Worm (Caenorhabditis elegans) whole organism, L2 larva: ENCODE measurements around the gene T24D5.4.

Source experiments
- C34F6.9 ChIP-seq: fragments of 150-350 bp; optimal IDR thresholded peaks from 2 replicates; lab custom pipeline; 2014; ENCODE audit warnings: missing biosample characterization, missing genetic modification characterization
- F13H6.1 ChIP-seq: sonication (generic microtip); optimal IDR thresholded peaks from 2 replicates; lab custom pipeline; 2016; ENCODE audit warnings: missing genetic modification characterization, missing compliant biosample characterization
- R02D3.7 ChIP-seq: fragments of 150-350 bp; optimal IDR thresholded peaks from 2 replicates; lab custom pipeline; 2014; ENCODE audit warnings: missing biosample characterization, missing genetic modification characterization
- Y55F3AM.14 ChIP-seq: fragments of 200-800 bp; sonication (Bioruptor generic); optimal IDR thresholded peaks from 2 replicates; lab custom pipeline; 2018; ENCODE audit warnings: mild to moderate bottlenecking, missing genetic modification characterization, missing compliant biosample characterization
- ZK546.5 ChIP-seq: sonication (generic microtip); optimal IDR thresholded peaks from 2 replicates; lab custom pipeline; 2017; ENCODE audit warnings: missing biosample characterization, missing genetic modification characterization
- alr-1 ChIP-seq: fragments of 150-350 bp; optimal IDR thresholded peaks from 2 replicates; lab custom pipeline; 2014; ENCODE audit warnings: missing biosample characterization, missing genetic modification characterization
- aly-2 ChIP-seq: fragments of 150-350 bp; optimal IDR thresholded peaks from 2 replicates; lab custom pipeline; 2014; ENCODE audit warnings: missing biosample characterization, missing genetic modification characterization
- ama-1 ChIP-seq: fragments of 150-350 bp; optimal IDR thresholded peaks from 2 replicates; lab custom pipeline; 2018; ENCODE audit warnings: inconsistent platforms
- blmp-1 ChIP-seq: sonication (generic microtip); optimal IDR thresholded peaks from 2 replicates; lab custom pipeline; 2017; ENCODE audit warnings: missing genetic modification characterization, mild to moderate bottlenecking, missing compliant biosample characterization, antibody characterized with exemption, moderate library complexity; ENCODE audit not compliant: insufficient read depth
- ceh-16 ChIP-seq: fragments of 150-350 bp; optimal IDR thresholded peaks from 2 replicates; lab custom pipeline; 2014; ENCODE audit warnings: missing biosample characterization, missing genetic modification characterization
- ceh-82 ChIP-seq: fragments of 150-350 bp; optimal IDR thresholded peaks from 2 replicates; lab custom pipeline; 2014; ENCODE audit warnings: missing biosample characterization, missing genetic modification characterization
- crh-2 ChIP-seq: sonication (generic microtip); optimal IDR thresholded peaks from 2 replicates; lab custom pipeline; 2017; ENCODE audit warnings: missing biosample characterization, missing genetic modification characterization
- dmd-4 ChIP-seq: sonication (generic microtip); optimal IDR thresholded peaks from 2 replicates; lab custom pipeline; 2017; ENCODE audit warnings: missing biosample characterization, missing genetic modification characterization
- elt-3 ChIP-seq: sonication (generic microtip); optimal IDR thresholded peaks from 2 replicates; lab custom pipeline; 2017; ENCODE audit warnings: missing biosample characterization, missing genetic modification characterization
- fos-1 ChIP-seq: fragments of 150-350 bp; optimal IDR thresholded peaks from 2 replicates; lab custom pipeline; 2014; ENCODE audit warnings: missing biosample characterization, missing genetic modification characterization
- lin-13 ChIP-seq: fragments of 150-350 bp; optimal IDR thresholded peaks from 2 replicates; lab custom pipeline; 2014; ENCODE audit warnings: missing biosample characterization, missing genetic modification reagents, missing genetic modification characterization
- lin-39 ChIP-seq: fragments of 150-350 bp; optimal IDR thresholded peaks from 2 replicates; lab custom pipeline; 2014; ENCODE audit warnings: missing biosample characterization, missing genetic modification reagents, missing genetic modification characterization
- lsy-2 ChIP-seq, 2 experiments: fragments of 150-350 bp in 1 of 2; sonication (generic microtip) in 1 of 2; optimal IDR thresholded peaks; 2 replicates each; lab custom pipeline; 2014 to 2017; ENCODE audit warnings: missing biosample characterization in 2 of 2, missing genetic modification characterization in 2 of 2
- mab-5 ChIP-seq: fragments of 150-350 bp; optimal IDR thresholded peaks from 2 replicates; lab custom pipeline; 2014; ENCODE audit warnings: missing biosample characterization, missing genetic modification characterization
- mbf-1 ChIP-seq: sonication (generic microtip); optimal IDR thresholded peaks from 2 replicates; lab custom pipeline; 2017; ENCODE audit warnings: missing biosample characterization, missing genetic modification characterization
- mdl-1 ChIP-seq, 2 experiments: fragments of 150-350 bp in 1 of 2; sonication (generic microtip) in 1 of 2; optimal IDR thresholded peaks; 2 replicates each; lab custom pipeline; 2017; ENCODE audit warnings: missing biosample characterization in 2 of 2, missing genetic modification characterization in 2 of 2
- nhr-10 ChIP-seq: sonication (generic microtip); optimal IDR thresholded peaks from 2 replicates; lab custom pipeline; 2017; ENCODE audit warnings: missing biosample characterization, missing genetic modification characterization
- nhr-11 ChIP-seq: fragments of 150-350 bp; optimal IDR thresholded peaks from 2 replicates; lab custom pipeline; 2014; ENCODE audit warnings: missing biosample characterization, missing genetic modification characterization
- nhr-12 ChIP-seq: fragments of 150-350 bp; optimal IDR thresholded peaks from 2 replicates; lab custom pipeline; 2014; ENCODE audit warnings: missing biosample characterization, missing genetic modification characterization
- nhr-23 ChIP-seq: fragments of 150-350 bp; optimal IDR thresholded peaks from 2 replicates; lab custom pipeline; 2014; ENCODE audit warnings: missing biosample characterization, missing genetic modification reagents, missing genetic modification characterization
- nhr-237 ChIP-seq: fragments of 150-350 bp; optimal IDR thresholded peaks from 2 replicates; lab custom pipeline; 2014; ENCODE audit warnings: missing biosample characterization, missing genetic modification characterization
- nhr-25 ChIP-seq: fragments of 150-350 bp; sonication (generic microtip); optimal IDR thresholded peaks from 3 replicates; lab custom pipeline; 2014; ENCODE audit warnings: missing biosample characterization, missing genetic modification characterization
- nhr-6 ChIP-seq: fragments of 150-350 bp; optimal IDR thresholded peaks from 2 replicates; lab custom pipeline; 2014; ENCODE audit warnings: missing biosample characterization, missing genetic modification characterization
- nhr-77 ChIP-seq: fragments of 150-350 bp; optimal IDR thresholded peaks from 2 replicates; lab custom pipeline; 2014; ENCODE audit warnings: missing biosample characterization, missing genetic modification characterization
- peb-1 ChIP-seq: fragments of 150-350 bp; optimal IDR thresholded peaks from 2 replicates; lab custom pipeline; 2014; ENCODE audit warnings: missing biosample characterization, missing genetic modification characterization
- sem-4 ChIP-seq: fragments of 150-350 bp; optimal IDR thresholded peaks from 2 replicates; lab custom pipeline; 2014; ENCODE audit warnings: missing biosample characterization, missing genetic modification reagents, missing genetic modification characterization
- skn-1 ChIP-seq: sonication (generic microtip); optimal IDR thresholded peaks from 2 replicates; lab custom pipeline; 2017; ENCODE audit warnings: missing biosample characterization, missing genetic modification characterization
- sma-3 ChIP-seq: sonication (generic microtip); optimal IDR thresholded peaks from 2 replicates; lab custom pipeline; 2016; ENCODE audit warnings: missing genetic modification reagents, missing genetic modification characterization, missing compliant biosample characterization
- sma-9 ChIP-seq, 2 experiments: fragments of 150-350 bp in 1 of 2; sonication (generic microtip) in 1 of 2; optimal IDR thresholded peaks; 2 replicates each; lab custom pipeline; 2014 to 2016; ENCODE audit warnings: missing genetic modification characterization in 2 of 2, mild to moderate bottlenecking in 1 of 2, missing biosample characterization in 1 of 2, missing compliant biosample characterization in 1 of 2, missing genetic modification reagents in 1 of 2, moderate library complexity in 1 of 2
- unc-39 ChIP-seq: fragments of 150-350 bp; optimal IDR thresholded peaks from 2 replicates; lab custom pipeline; 2014; ENCODE audit warnings: missing biosample characterization, missing genetic modification characterization
- unc-55 ChIP-seq: fragments of 150-350 bp; sonication (generic microtip); optimal IDR thresholded peaks from 3 replicates; lab custom pipeline; 2014; ENCODE audit warnings: missing biosample characterization, missing genetic modification reagents, missing genetic modification characterization
- unc-62 ChIP-seq: fragments of 150-350 bp; optimal IDR thresholded peaks from 2 replicates; lab custom pipeline; 2014; ENCODE audit warnings: missing biosample characterization, missing genetic modification reagents, missing genetic modification characterization
- ztf-1 ChIP-seq: fragments of 200-800 bp; sonication (Bioruptor generic); conservative IDR thresholded peaks from 2 replicates; pipeline ENCODE4 v1.3.6; 2022; ENCODE audit warnings: missing genetic modification characterization, missing compliant biosample characterization
- ztf-4 ChIP-seq: fragments of 150-350 bp; optimal IDR thresholded peaks from 2 replicates; lab custom pipeline; 2014; ENCODE audit warnings: missing biosample characterization, missing genetic modification characterization

Gene T24D5.4

DNA sequence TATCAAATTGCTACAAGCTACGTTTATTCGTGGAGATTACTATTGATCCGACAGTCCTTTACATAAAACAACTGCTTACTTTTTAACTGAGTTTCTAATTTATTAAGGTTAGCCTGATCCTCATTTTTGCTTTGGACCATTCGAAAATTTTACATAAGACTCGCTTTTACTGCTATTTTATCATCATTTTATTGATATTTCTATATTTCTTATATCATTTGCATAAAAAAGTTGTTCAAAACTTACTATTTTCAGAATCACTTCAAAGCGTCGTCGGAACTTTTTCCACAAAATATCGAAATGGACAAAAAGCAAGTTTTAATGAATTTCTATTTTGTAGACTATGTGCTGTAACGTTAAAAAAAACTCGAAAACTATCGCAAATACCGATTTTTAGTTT, 22.5 kb upstream of the T24D5.4 start, which contains the start of gene T24D5.1:
T24D5.1 (plus strand) TSS at position 301 of the 400 bp plus-strand sequence.
- TF ChIP-seq peb-1 (tag; lab: Kevin White, UChicago) (no peak), lin-39 (tag; lab: Kevin White, UChicago) (no peak), mdl-1 (tag; optimal IDR thresholded peaks at IDR 0.05; lab: Kevin White, UChicago) (no peak), lsy-2 (tag; optimal IDR thresholded peaks at IDR 0.05; lab: Kevin White, UChicago) (no peak), crh-2 (tag; lab: Kevin White, UChicago) (no peak), sma-9 (GFP tag; optimal IDR thresholded peaks at IDR 0.05; lab: Kevin White, UChicago) (no peak), sma-9 (tag; optimal IDR thresholded peaks at IDR 0.05; lab: Kevin White, UChicago) (no peak), C34F6.9 (no peak), dmd-4 (tag; lab: Kevin White, UChicago) (no peak), nhr-23 (tag; lab: Kevin White, UChicago) (no peak), lin-13 (GFP tag; lab: Kevin White, UChicago) (no peak), mbf-1 (no peak), skn-1 (tag; lab: Kevin White, UChicago) (no peak), nhr-10 (tag; lab: Kevin White, UChicago) (no peak), ama-1 (lab: Kevin White, UChicago) (no peak), unc-39 (tag; lab: Kevin White, UChicago) (no peak)

DNA sequence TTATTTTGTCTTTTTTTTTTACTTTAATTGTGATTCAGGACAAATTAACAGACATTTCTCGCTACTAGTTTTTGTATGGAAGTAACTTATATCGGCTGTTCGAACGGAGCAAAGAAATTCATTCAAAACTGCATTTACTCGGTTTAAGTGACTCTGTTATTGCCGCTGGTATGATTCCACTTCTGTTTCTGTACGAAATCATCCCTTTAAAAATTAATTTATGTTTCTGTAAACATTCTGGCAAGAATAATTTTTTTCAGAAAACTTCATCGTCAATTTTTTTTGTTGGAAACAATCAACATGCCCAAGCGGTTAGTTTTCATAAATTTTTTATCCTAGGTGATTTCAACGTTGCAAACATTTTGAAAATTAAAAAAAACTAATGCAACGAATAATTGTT, 17.2 kb upstream of the T24D5.4 start, which contains the start of gene T24D5.3:
T24D5.3 (plus strand) TSS at position 301 of the 400 bp plus-strand sequence.
- TF ChIP-seq sma-9 (GFP tag; optimal IDR thresholded peaks at IDR 0.05; lab: Kevin White, UChicago) (no peak), sma-9 (tag; optimal IDR thresholded peaks at IDR 0.05; lab: Kevin White, UChicago) (no peak), sma-3 (GFP tag; lab: Kevin White, UChicago) (no peak), ceh-16 (tag; lab: Kevin White, UChicago) (no peak), aly-2 (tag; lab: Kevin White, UChicago) (no peak), lsy-2 (tag; optimal IDR thresholded peaks at IDR 0.05; lab: Kevin White, UChicago) (no peak), nhr-25 (tag; lab: Kevin White, UChicago) (no peak), ztf-1 (no peak), nhr-12 (tag; lab: Kevin White, UChicago) (no peak), nhr-6 (tag; lab: Kevin White, UChicago) (no peak), dmd-4 (tag; lab: Kevin White, UChicago) (no peak), mbf-1 (no peak), F13H6.1 (no peak), crh-2 (tag; lab: Kevin White, UChicago) (no peak), mab-5 (tag; lab: Kevin White, UChicago) (no peak)

DNA sequence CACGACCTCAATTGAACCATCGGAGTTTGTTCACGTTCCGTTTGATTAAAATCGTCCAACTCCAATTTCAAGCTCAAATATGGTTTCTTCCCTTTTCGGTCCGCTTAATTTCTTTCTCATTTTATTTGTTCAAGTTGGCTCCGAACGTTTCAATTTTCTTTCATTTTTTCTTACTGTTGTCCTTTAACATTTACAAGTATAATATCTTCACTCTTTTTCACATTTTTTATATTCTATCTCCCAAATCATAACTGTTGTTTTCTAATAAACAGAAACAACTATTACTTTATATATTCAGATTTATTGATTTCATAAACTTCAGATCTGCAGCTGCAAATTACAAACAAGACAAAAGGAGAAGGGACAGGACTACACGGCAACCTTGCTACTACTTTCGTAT, 13.5 kb upstream of the T24D5.4 start:
- TF ChIP-seq unc-55 (GFP tag; lab: Kevin White, UChicago) = no peak
- TF ChIP-seq nhr-11 (tag; lab: Kevin White, UChicago) = no peak
- TF ChIP-seq fos-1 = no peak
- no peak for TF ChIP-seq lsy-2 (tag; optimal IDR thresholded peaks at IDR 0.05; lab: Kevin White, UChicago)
- no peak for TF ChIP-seq mab-5 (tag; lab: Kevin White, UChicago)
- TF ChIP-seq nhr-77 (tag; lab: Kevin White, UChicago) = no peak
- no peak for TF ChIP-seq Y55F3AM.14
- TF ChIP-seq ztf-4 (tag; lab: Kevin White, UChicago) = no peak
- TF ChIP-seq skn-1 (tag; lab: Kevin White, UChicago) = no peak

DNA sequence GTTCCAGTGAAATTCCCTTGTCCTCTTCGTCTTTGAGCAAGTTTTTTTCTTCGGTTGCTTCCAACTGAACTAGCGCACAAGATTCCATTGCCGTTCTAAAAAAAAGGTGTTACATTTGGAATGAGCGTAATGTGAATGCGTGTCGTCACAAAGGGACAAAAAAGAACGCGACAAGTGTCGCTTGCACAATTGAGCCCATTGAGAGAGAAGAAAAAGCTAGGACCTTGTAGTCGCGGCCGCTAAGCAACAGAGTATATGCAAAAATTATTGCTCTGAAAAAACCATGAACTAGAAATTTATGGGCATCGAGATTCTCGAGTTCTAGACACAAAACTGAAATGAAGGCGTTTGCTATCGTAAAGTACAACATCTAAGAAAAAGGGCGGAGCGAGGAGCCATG, 10.6 kb upstream of the T24D5.4 start, which contains the start of gene T24D5.2:
T24D5.2 (minus strand) TSS at position 101 of the 400 bp plus-strand sequence.
- TF ChIP-seq mab-5 (tag; lab: Kevin White, UChicago) (no peak), nhr-237 (tag; lab: Kevin White, UChicago) (no peak)

DNA sequence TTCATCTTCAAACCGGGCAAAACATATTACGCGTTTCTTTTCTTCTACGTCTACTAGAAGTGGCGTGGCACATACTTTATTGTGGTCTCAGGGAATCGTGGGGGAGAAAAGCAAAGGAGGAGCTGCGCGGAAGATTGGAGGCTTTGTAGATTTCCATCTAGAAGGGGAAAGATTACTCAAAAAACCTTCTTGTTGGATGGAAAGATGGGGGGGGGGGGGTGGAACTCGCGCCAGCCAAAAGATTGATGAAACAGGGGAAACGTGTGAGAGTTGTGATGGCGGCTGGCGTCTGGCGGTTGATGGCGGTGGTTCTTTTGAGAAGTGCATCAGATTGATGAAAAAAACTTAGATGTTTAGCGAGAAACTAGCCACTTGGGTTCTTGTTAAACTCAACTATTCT, 7.5 kb upstream of the T24D5.4 start:
- TF ChIP-seq nhr-12 (tag; lab: Kevin White, UChicago) = no peak
- TF ChIP-seq unc-55 (GFP tag; lab: Kevin White, UChicago) = peak; percentile 53
- TF ChIP-seq ceh-82 = no peak

DNA sequence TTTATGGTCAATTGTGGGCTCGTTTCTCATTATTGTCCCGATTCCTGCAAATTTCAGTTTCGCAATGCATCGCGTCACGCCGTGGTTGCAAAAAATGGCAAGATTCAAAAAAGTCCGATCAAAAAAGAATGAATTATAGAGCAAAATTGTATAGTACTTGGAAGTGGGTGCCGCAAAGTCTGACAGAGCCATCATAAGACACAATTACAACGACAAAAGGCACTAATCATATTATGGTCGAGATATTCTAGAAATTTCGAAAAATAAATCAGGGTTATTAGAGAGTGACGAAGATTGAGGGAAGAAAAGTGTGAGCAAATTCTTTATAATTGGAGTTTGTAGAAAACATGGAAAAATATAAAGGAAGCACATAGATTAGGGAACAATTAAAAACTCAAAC, 1.8 kb upstream of the T24D5.4 start:
- TF ChIP-seq nhr-6 (tag; lab: Kevin White, UChicago) (no peak), fos-1 (no peak), alr-1 (tag; lab: Kevin White, UChicago) (no peak), sem-4 (tag; lab: Kevin White, UChicago) (no peak), Y55F3AM.14 (no peak), peb-1 (tag; lab: Kevin White, UChicago) (no peak), unc-62 (GFP tag; lab: Kevin White, UChicago) (no peak), ZK546.5 (tag; lab: Kevin White, UChicago) (no peak), ceh-16 (tag; lab: Kevin White, UChicago) (no peak), R02D3.7 (tag; lab: Kevin White, UChicago) (no peak), C34F6.9 (no peak), elt-3 (no peak), mbf-1 (no peak), crh-2 (tag; lab: Kevin White, UChicago) (no peak), ztf-1 (no peak), blmp-1 (tag; lab: Kevin White, UChicago) (no peak), F13H6.1 (no peak), nhr-77 (tag; lab: Kevin White, UChicago) (no peak), sma-9 (GFP tag; optimal IDR thresholded peaks at IDR 0.05; lab: Kevin White, UChicago) (no peak), sma-9 (tag; optimal IDR thresholded peaks at IDR 0.05; lab: Kevin White, UChicago) (no peak), nhr-10 (tag; lab: Kevin White, UChicago) (no peak)
